Worm (Caenorhabditis elegans): ENCODE measurements around the gene zhit-3.
A peak's percentile ranks its signal among the peaks of the same experiment; 100 is the strongest.

Gene zhit-3

DNA sequence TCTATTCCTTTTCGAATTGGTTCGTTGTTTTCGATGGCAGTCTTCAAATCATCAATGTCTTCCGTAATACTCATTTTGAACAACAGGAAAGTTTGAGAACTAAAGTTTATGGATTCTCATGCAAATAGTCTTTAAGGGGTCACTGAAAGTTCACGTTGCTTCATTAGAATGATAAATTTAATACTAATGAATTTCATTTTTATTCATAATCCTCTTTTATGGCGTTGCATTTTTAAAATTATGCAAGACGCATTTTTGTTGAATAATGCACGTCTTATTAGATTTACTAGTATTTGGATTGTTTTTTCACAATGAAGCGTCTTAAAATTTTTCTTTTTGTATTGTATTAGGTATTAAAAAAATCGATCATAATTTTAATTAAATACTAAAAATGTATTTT, 31.2 kb upstream of the zhit-3 start, which contains the start of gene C12D8.9:
C12D8.9 (minus strand) TSS at position 101 of the 400 bp plus-strand sequence.
- TF ChIP-seq Y67H2A.10 (GFP tag; conservative IDR thresholded peaks at IDR 0.05) (no peak), zim-3 (tag; optimal IDR thresholded peaks at IDR 0.05) (no peak), Y95B8A.8 (GFP tag; IDR thresholded peaks at IDR 0.05) (no peak), fkh-3 (tag; optimal IDR thresholded peaks at IDR 0.05) (no peak), bed-1 (GFP tag; IDR thresholded peaks at IDR 0.05) (no peak), nhr-80 (tag; optimal IDR thresholded peaks at IDR 0.05) (no peak), repo-1 (tag; optimal IDR thresholded peaks at IDR 0.05) (no peak), lin-35 (GFP tag; optimal IDR thresholded peaks at IDR 0.05) (no peak)

DNA sequence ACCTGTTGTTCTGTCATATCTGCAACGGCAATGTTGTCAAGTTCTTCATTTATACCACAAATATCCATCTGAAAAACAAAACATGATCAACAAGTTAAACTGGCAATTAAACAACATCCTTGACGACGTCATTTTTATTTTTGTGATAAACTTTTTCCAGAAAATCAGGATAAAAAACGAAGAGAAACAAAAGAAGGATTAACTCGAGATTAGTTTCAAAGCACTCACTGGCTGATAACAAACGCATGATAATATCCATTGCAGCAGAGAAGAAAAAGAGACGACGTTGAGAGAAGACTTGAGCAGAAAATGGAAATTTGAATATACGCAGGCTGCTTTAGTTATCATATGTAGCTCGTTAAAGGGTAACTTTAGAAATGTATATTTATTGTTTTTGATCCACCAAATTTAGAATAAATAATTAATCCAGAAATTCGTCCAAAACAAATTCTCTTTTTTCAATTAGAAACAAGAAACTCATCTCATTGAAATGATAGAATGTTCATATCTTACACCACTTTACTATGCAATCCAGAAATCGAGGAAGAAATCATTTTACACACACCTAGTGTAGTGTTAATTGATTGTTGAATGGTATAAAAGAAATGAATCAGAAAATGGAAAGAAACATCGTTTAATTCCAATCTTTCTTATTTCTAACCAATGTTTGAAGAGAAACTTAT, 29.3 kb upstream of the zhit-3 start, which contains the start of the genes C12D8.21 and col-148:
C12D8.21 (minus strand) TSS at position 68 of the 683 bp plus-strand sequence.
col-148 (plus strand) TSS at position 633 of the 683 bp plus-strand sequence.
- TF ChIP-seq nfya-2 (GFP tag; IDR thresholded peaks at IDR 0.05): no peak
- TF ChIP-seq unc-130 (GFP tag; optimal IDR thresholded peaks at IDR 0.05): no peak
- TF ChIP-seq zfh-2 (GFP tag; conservative IDR thresholded peaks at IDR 0.05): no peak
- no peak for TF ChIP-seq Y95B8A.8 (GFP tag; IDR thresholded peaks at IDR 0.05)
- TF ChIP-seq bed-1 (GFP tag; IDR thresholded peaks at IDR 0.05): no peak
- no peak for TF ChIP-seq zim-3 (tag; optimal IDR thresholded peaks at IDR 0.05)
- TF ChIP-seq madf-10 (tag; optimal IDR thresholded peaks at IDR 0.05): no peak
- no peak for TF ChIP-seq ztf-22 (GFP tag; optimal IDR thresholded peaks at IDR 0.05)
- TF ChIP-seq C17E4.6 (GFP tag; IDR thresholded peaks at IDR 0.05): no peak
- TF ChIP-seq Y56A3A.18 (GFP tag; IDR thresholded peaks at IDR 0.05): no peak
- no peak for TF ChIP-seq lin-35 (GFP tag; optimal IDR thresholded peaks at IDR 0.05)
- no peak for TF ChIP-seq F37B4.10 (GFP tag; IDR thresholded peaks at IDR 0.05)
- TF ChIP-seq B0261.1 (tag; optimal IDR thresholded peaks at IDR 0.05): no peak
- no peak for TF ChIP-seq unc-62 (GFP tag; optimal IDR thresholded peaks at IDR 0.05)
- no peak for TF ChIP-seq cebp-1 (GFP tag; IDR thresholded peaks at IDR 0.05)
- TF ChIP-seq cebp-1 (tag; optimal IDR thresholded peaks at IDR 0.05): no peak
- no peak for TF ChIP-seq attf-5 (GFP tag; optimal IDR thresholded peaks at IDR 0.05)
- TF ChIP-seq cebp-2 (GFP tag; IDR thresholded peaks at IDR 0.05): no peak

DNA sequence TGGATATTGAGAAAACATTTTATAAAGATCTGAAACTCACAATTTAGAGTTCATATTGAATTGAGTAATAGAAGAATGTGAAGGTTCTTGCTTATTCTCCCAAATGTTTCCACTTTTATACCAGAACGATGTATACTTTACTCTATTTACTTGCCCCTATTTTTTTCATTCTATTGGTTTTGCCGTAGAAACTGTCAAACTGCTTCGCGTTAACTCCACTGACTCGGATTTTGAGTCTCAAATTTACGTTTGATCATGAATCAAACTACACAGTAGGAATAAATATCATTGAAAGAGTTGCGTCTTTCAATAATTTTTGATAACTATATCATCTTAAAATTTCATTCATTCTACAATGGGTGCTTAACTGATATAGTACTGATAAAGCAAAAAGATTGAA, 27.9 kb upstream of the zhit-3 start, which contains the start of gene fipr-8:
fipr-8 (minus strand) TSS at position 101 of the 400 bp plus-strand sequence.
- no peak for TF ChIP-seq tbx-9 (tag; optimal IDR thresholded peaks at IDR 0.05; ENCODE audit: borderline replicate concordance)
- no peak for TF ChIP-seq sea-2 (GFP tag; IDR thresholded peaks at IDR 0.05)
- TF ChIP-seq B0336.3 (GFP tag; IDR thresholded peaks at IDR 0.05): no peak
- TF ChIP-seq lin-26 (GFP tag; IDR thresholded peaks at IDR 0.05): no peak
- no peak for TF ChIP-seq sdz-38 (tag; optimal IDR thresholded peaks at IDR 0.05)

DNA sequence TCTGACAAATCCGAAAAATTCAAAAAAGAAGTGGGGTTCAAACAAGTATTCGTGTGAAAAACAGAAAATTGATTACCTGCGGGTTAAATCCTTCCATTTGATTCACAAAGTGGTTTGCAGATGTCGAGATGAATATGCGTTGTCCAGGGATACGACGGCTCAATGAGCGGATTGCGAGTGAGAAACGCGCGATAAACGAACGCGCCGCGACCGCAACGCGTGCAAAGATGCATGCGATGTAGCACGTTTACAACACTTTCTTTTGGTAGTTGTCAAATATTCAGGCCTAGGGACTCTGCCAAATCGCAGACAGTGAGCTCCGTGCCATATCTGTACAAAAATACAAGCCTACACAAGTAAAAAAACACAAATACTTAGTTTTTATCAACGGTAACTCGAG, 26.7 kb upstream of the zhit-3 start, which contains the start of gene fubl-1:
fubl-1 (minus strand) TSS at position 202 of the 400 bp plus-strand sequence.
- 0 out of 2 replicates have a peak, but pooled peaks have one; percentile 13 for TF ChIP-seq aptf-2 (GFP tag; conservative IDR thresholded peaks at IDR 0.05)
- TF ChIP-seq snpc-4 (GFP tag; optimal IDR thresholded peaks at IDR 0.05): no peak
- TF ChIP-seq snpc-4 (tag; optimal IDR thresholded peaks at IDR 0.05): no peak
- TF ChIP-seq ZK185.1 (tag; optimal IDR thresholded peaks at IDR 0.05; ENCODE audit: poor library complexity, severe bottlenecking): no peak
- peak; percentile 61 for TF ChIP-seq mcd-1 (GFP tag; IDR thresholded peaks at IDR 0.05)
- no peak for TF ChIP-seq sea-2 (GFP tag; IDR thresholded peaks at IDR 0.05)
- TF ChIP-seq hsf-1 (GFP tag; IDR thresholded peaks at IDR 0.05): no peak
- no peak for TF ChIP-seq ztf-18 (tag; optimal IDR thresholded peaks at IDR 0.05)
- TF ChIP-seq xnd-1 (tag; optimal IDR thresholded peaks at IDR 0.05): peak; percentile 17
- no peak for TF ChIP-seq ceh-27 (GFP tag; optimal IDR thresholded peaks at IDR 0.05)
- peak; percentile 64; the same call in 1 of the 2 replicates for TF ChIP-seq madf-6 (GFP tag; IDR thresholded peaks at IDR 0.05)
- TF ChIP-seq madf-8 (GFP tag; conservative IDR thresholded peaks at IDR 0.05): peak; percentile 71
- no peak for TF ChIP-seq lsy-27 (tag; optimal IDR thresholded peaks at IDR 0.05; ENCODE audit: borderline replicate concordance, insufficient read depth)
- peak; percentile 29; the same call in 1 of the 2 replicates for TF ChIP-seq hmg-1.2 (GFP tag; IDR thresholded peaks at IDR 0.05)
- no peak for TF ChIP-seq aptf-3 (GFP tag; IDR thresholded peaks at IDR 0.05)
- TF ChIP-seq dox-1 (GFP tag; IDR thresholded peaks at IDR 0.05): peak; percentile 65
- TF ChIP-seq hlh-12 (tag; optimal IDR thresholded peaks at IDR 0.05): no peak
- TF ChIP-seq ceh-40 (GFP tag; IDR thresholded peaks at IDR 0.05): no peak
- no peak for TF ChIP-seq cebp-2 (GFP tag; IDR thresholded peaks at IDR 0.05)
